Fruit fly (Drosophila melanogaster): ENCODE data around the gene mthl15.

The mthl15 gene

dm6 chr2L:10238726-10239652, 872 bp upstream of the mthl15 start, which contains the start of gene me31B (continued):
- TF ChIP-seq Stat92E (GFP tag; optimal IDR thresholded peaks at IDR 0.05) (no peak), CG9817 (tag; optimal IDR thresholded peaks at IDR 0.05) (no peak), Myb (GFP tag; optimal IDR thresholded peaks at IDR 0.05) (no peak), Dad (GFP tag; optimal IDR thresholded peaks at IDR 0.05) (no peak), Hmx (GFP tag; optimal IDR thresholded peaks at IDR 0.05) (no peak), CG6813 (GFP tag; optimal IDR thresholded peaks at IDR 0.05) (no peak), CTCF (GFP tag; optimal IDR thresholded peaks at IDR 0.05) (no peak), onecut (GFP tag; IDR thresholded peaks at IDR 0.05) (no peak), slp2 (GFP tag; optimal IDR thresholded peaks at IDR 0.05) (no peak), CG11085 (GFP tag; IDR thresholded peaks at IDR 0.05) (no peak), vfl (GFP tag; optimal IDR thresholded peaks at IDR 0.05) (no peak), slbo (GFP tag; IDR thresholded peaks at IDR 0.05) (no peak), H2.0 (GFP tag; IDR thresholded peaks at IDR 0.05) (no peak), B-H2 (GFP tag; optimal IDR thresholded peaks at IDR 0.05) (no peak), CG2116 (GFP tag; optimal IDR thresholded peaks at IDR 0.05) (no peak), E2f1 (GFP tag; IDR thresholded peaks at IDR 0.05) (no peak), CG1024 (GFP tag; IDR thresholded peaks at IDR 0.05) (peak; percentile 93), toy (GFP tag; IDR thresholded peaks at IDR 0.05) (no peak), Camta (GFP tag; optimal IDR thresholded peaks at IDR 0.05) (no peak), crp (GFP tag; optimal IDR thresholded peaks at IDR 0.05) (peak in 1 of 2 experiments; percentile 35), sim (GFP tag; IDR thresholded peaks at IDR 0.05) (no peak), amos (GFP tag; IDR thresholded peaks at IDR 0.05; ENCODE audit: partially characterized antibody) (no peak), Blimp-1 (GFP tag; optimal IDR thresholded peaks at IDR 0.05) (no peak), CG12071 (GFP tag; optimal IDR thresholded peaks at IDR 0.05) (no peak), chm (GFP tag; IDR thresholded peaks at IDR 0.05) (no peak), gfzf (GFP tag; optimal IDR thresholded peaks at IDR 0.05) (peak; percentile 40), usp (GFP tag; optimal IDR thresholded peaks at IDR 0.05) (no peak), ci (GFP tag; IDR thresholded peaks at IDR 0.05) (no peak), zen2 (GFP tag; IDR thresholded peaks at IDR 0.05; ENCODE audit: partially characterized antibody) (no peak), CG12104 (GFP tag; optimal IDR thresholded peaks at IDR 0.05) (no peak), CG3281 (GFP tag; optimal IDR thresholded peaks at IDR 0.05) (no peak), Scr (GFP tag; IDR thresholded peaks at IDR 0.05; ENCODE audit: partially characterized antibody) (no peak), inv (GFP tag; IDR thresholded peaks at IDR 0.05; ENCODE audit: partially characterized antibody) (no peak), CG12744 (GFP tag; optimal IDR thresholded peaks at IDR 0.05) (no peak), CG7963 (GFP tag; IDR thresholded peaks at IDR 0.05; ENCODE audit: partially characterized antibody) (no peak), CG18011 (GFP tag; optimal IDR thresholded peaks at IDR 0.05) (no peak), Hmr (GFP tag; optimal IDR thresholded peaks at IDR 0.05) (no peak), cg (GFP tag; optimal IDR thresholded peaks at IDR 0.05) (no peak), CG18262 (tag; optimal IDR thresholded peaks at IDR 0.05) (peak; percentile 15), Mrtf (GFP tag; IDR thresholded peaks at IDR 0.05) (no peak), tgo (GFP tag; IDR thresholded peaks at IDR 0.05) (no peak), Fer3 (tag; optimal IDR thresholded peaks at IDR 0.05) (no peak), ranshi (GFP tag; IDR thresholded peaks at IDR 0.05) (no peak), chinmo (GFP tag; IDR thresholded peaks at IDR 0.05; ENCODE audit: partially characterized antibody) (no peak), CG7786 (GFP tag; optimal IDR thresholded peaks at IDR 0.05) (no peak), CG3407 (GFP tag; optimal IDR thresholded peaks at IDR 0.05) (no peak), CG4617 (GFP tag; optimal IDR thresholded peaks at IDR 0.05; ENCODE audit: borderline replicate concordance) (peak; percentile 73), CG17385 (GFP tag; optimal IDR thresholded peaks at IDR 0.05) (no peak), HLH4C (GFP tag; IDR thresholded peaks at IDR 0.05; ENCODE audit: partially characterized antibody) (no peak)

Data from whole organism, embryonic.